Fruit fly (Drosophila melanogaster) whole organism, wandering third instar larva: ENCODE results near the gene CtBP.

ENCODE experiments used
- dsf ChIP-seq: sonication (Bioruptor generic); optimal IDR thresholded peaks from 2 replicates; lab custom pipeline; 2016; ENCODE audit warnings: missing biosample characterization, missing genetic modification characterization, borderline replicate concordance
- ey ChIP-seq: fragments of 200-800 bp; sonication (Bioruptor generic); optimal IDR thresholded peaks from 2 replicates; lab custom pipeline; 2016; ENCODE audit warnings: missing biosample characterization, missing genetic modification characterization

- TF ChIP-seq dsf (GFP tag; lab: Kevin White, UChicago) (no peak), ey (GFP tag; lab: Kevin White, UChicago) (no peak)
Observed at dm6 chr3R:13063746-13064592, 52.5 kb downstream of the CtBP start.
